Worm (Caenorhabditis elegans): ENCODE data around the gene F35A5.5.

DNA sequence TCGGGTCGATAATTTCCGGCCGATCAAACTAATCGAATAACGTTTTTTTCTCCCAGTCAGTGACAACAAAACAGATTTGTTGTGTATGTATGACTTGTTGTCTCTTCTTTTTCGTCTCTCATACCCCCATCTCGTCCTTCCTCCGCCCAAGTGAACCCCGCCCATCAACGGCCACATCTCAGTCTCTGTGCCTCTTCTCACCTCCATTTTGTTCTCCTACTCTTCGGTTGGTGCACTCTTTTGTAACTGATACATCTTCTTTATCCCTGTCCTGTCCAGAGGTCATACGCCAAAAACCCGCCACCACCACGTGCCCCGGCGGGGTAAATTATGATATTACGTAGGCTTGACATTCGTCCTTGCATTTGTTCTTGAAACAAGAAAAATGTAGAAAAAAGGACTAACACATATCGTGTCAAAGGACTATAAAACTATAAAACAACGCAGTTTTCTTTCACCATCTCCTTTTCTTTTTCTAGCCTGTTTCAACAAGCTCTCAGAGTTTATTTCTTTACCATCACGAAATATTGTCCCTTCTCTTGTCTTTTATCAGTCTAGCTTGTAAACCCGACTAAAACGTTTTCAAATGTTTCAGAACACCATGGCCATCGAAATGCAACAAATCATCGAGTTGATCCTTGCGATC is 8.0 kb downstream of the F35A5.5 start, which contains the start of gene pmpl-1:
- TF ChIP-seq him-1 (tag; optimal IDR thresholded peaks at IDR 0.05) (no peak), dao-5 (tag; optimal IDR thresholded peaks at IDR 0.05) (no peak), W03F9.2 (tag; optimal IDR thresholded peaks at IDR 0.05) (no peak)

All from whole organism, L4/young adult.